Worm (Caenorhabditis elegans): ENCODE results near the gene smoc-1.
A peak's percentile ranks its signal among the peaks of the same experiment; 100 is the strongest.

- peak; percentile 93 for TF ChIP-seq ztf-29 (GFP tag; IDR thresholded peaks at IDR 0.05)
- peak; percentile 97 for TF ChIP-seq T22C8.4 (GFP tag; IDR thresholded peaks at IDR 0.05)
- TF ChIP-seq klf-2 (GFP tag; conservative IDR thresholded peaks at IDR 0.05): peak; percentile 90
- TF ChIP-seq med-1 (GFP tag; optimal IDR thresholded peaks at IDR 0.05; ENCODE audit: insufficient read depth): peak; percentile 87
- peak; percentile 96 for TF ChIP-seq tab-1 (GFP tag; IDR thresholded peaks at IDR 0.05)
- peak; percentile 93 for TF ChIP-seq ref-1 (GFP tag; conservative IDR thresholded peaks at IDR 0.05)
- peak; percentile 98 for TF ChIP-seq flt-1 (GFP tag; IDR thresholded peaks at IDR 0.05)
- TF ChIP-seq ztf-23 (GFP tag; IDR thresholded peaks at IDR 0.05): peak; percentile 97
These were observed 25.5 kb downstream of the smoc-1 start, which contains the start of gene F55A11.11 for ce11 chrV:11782809-11783440.

Data from whole organism, midembryonic.